Fruit fly (Drosophila melanogaster) whole organism, wandering third instar larva: Measurements from ENCODE around the gene CG7768.

Experiments
- Abd-B ChIP-seq: fragments of >200 bp; optimal IDR thresholded peaks from 2 replicates; lab custom pipeline; 2017; ENCODE audit warnings: missing biosample characterization, missing genetic modification characterization
- Dfd ChIP-seq: fragments of >200 bp; optimal IDR thresholded peaks from 2 replicates; lab custom pipeline; 2017; ENCODE audit warnings: missing biosample characterization, missing genetic modification characterization
- Mio ChIP-seq: sonication (Bioruptor generic); optimal IDR thresholded peaks from 2 replicates; lab custom pipeline; 2016; ENCODE audit warnings: missing biosample characterization, missing genetic modification characterization
- OdsH ChIP-seq: fragments of 200-800 bp; sonication (Bioruptor generic); optimal IDR thresholded peaks from 2 replicates; lab custom pipeline; 2016; ENCODE audit warnings: missing biosample characterization, mild to moderate bottlenecking, missing genetic modification characterization
- Rel ChIP-seq, 2 experiments: fragments of 200-800 bp; sonication (Bioruptor generic) in 1 of 2; optimal IDR thresholded peaks; 2 replicates in 1 of 2; 3 replicates in 1 of 2; lab custom pipeline; 2016 to 2019; ENCODE audit warnings: mild to moderate bottlenecking in 2 of 2, missing biosample characterization in 2 of 2, missing genetic modification characterization in 2 of 2, moderate library complexity in 1 of 2
- Vsx2 ChIP-seq: fragments of 200-300, 225-300 bp; sonication (Bioruptor generic); optimal IDR thresholded peaks from 2 replicates; lab custom pipeline; 2018; ENCODE audit warnings: missing biosample characterization, missing genetic modification characterization; ENCODE audit not compliant: partially characterized antibody
- dmrt93B ChIP-seq: fragments of 200-800 bp; sonication (Bioruptor generic); optimal IDR thresholded peaks from 2 replicates; lab custom pipeline; 2018; ENCODE audit warnings: missing biosample characterization, mild to moderate bottlenecking, missing genetic modification characterization
- ey ChIP-seq: fragments of 200-800 bp; sonication (Bioruptor generic); optimal IDR thresholded peaks from 2 replicates; lab custom pipeline; 2016; ENCODE audit warnings: missing biosample characterization, missing genetic modification characterization
- jim ChIP-seq: fragments of 175-275, 200-325 bp; sonication (Bioruptor generic); optimal IDR thresholded peaks from 2 replicates; lab custom pipeline; 2016; ENCODE audit warnings: missing biosample characterization, mild to moderate bottlenecking, missing genetic modification characterization
- lola ChIP-seq: fragments of >200 bp; optimal IDR thresholded peaks from 2 replicates; lab custom pipeline; 2017; ENCODE audit warnings: missing biosample characterization, missing genetic modification characterization
- pan ChIP-seq: fragments of >200 bp; optimal IDR thresholded peaks from 2 replicates; lab custom pipeline; 2017
- rgr ChIP-seq: fragments of 200-800 bp; sonication (Bioruptor generic); optimal IDR thresholded peaks from 3 replicates; lab custom pipeline; 2016; ENCODE audit warnings: missing biosample characterization, mild to moderate bottlenecking, missing genetic modification characterization
- woc ChIP-seq: sonication (Bioruptor generic); optimal IDR thresholded peaks from 2 replicates; lab custom pipeline; 2016; ENCODE audit warnings: missing biosample characterization, mild to moderate bottlenecking, missing genetic modification characterization

The CG7768 gene

DNA sequence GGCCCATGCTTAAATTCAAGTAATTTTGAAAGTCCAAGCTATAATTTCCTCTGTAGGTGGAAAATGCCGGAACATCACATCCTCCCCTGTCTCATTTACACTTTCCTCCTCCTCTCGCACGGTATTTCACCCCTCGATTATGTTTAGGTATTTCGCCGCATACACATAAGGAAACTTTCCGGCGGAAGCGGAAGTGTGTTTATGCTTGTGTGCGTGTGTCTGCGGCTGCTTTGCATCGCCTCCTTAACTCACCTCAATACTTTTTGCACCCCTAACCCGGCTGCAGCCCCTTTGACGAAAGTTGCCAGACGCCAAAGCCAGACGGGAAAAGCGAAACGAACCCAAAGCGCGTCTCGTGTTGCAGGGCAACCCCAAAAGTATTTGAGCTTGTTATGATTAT lies 44.8 kb downstream of the CG7768 start:
- TF ChIP-seq Abd-B (GFP tag; lab: Kevin White, UChicago) (no peak), OdsH (GFP tag; lab: Kevin White, UChicago) (no peak), pan (no peak), lola (no peak), dmrt93B (no peak), Mio (GFP tag; lab: Kevin White, UChicago) (no peak), Rel (GFP tag; optimal IDR thresholded peaks at IDR 0.05; lab: Kevin White, UChicago) (no peak), Rel (tag; optimal IDR thresholded peaks at IDR 0.05; lab: Kevin White, UChicago) (no peak), rgr (no peak), Vsx2 (no peak), jim (no peak), Dfd (GFP tag; lab: Kevin White, UChicago) (no peak), ey (GFP tag; lab: Kevin White, UChicago) (no peak), woc (no peak)
